Fruit fly (Drosophila melanogaster) whole organism, adult: ENCODE data around the gene Hmbs.
A peak's percentile ranks its signal among the peaks of the same experiment; 100 is the strongest.

ENCODE experiments used
- CG11617 ChIP-seq: fragments of 200-800 bp; sonication (Bioruptor generic); optimal IDR thresholded peaks from 2 replicates; lab custom pipeline; 2017; ENCODE audit warnings: mild to moderate bottlenecking, missing biosample characterization, missing genetic modification reagents, missing genetic modification characterization
- CG12768 ChIP-seq: fragments of 200-800 bp; sonication (Bioruptor generic); optimal IDR thresholded peaks from 2 replicates; lab custom pipeline; 2017; ENCODE audit warnings: missing biosample characterization, missing genetic modification characterization, mild to moderate bottlenecking, moderate library complexity, missing genetic modification reagents
- CG33017 ChIP-seq: fragments of 200-800 bp; sonication (Bioruptor generic); optimal IDR thresholded peaks from 2 replicates; lab custom pipeline; 2018; ENCODE audit warnings: missing biosample characterization, mild to moderate bottlenecking, missing genetic modification characterization, moderate library complexity
- Clk ChIP-seq: fragments of 200-800 bp; sonication (Bioruptor generic); optimal IDR thresholded peaks from 2 replicates; lab custom pipeline; 2017; ENCODE audit warnings: missing biosample characterization, missing genetic modification characterization
- bab1 ChIP-seq: fragments of 200-800 bp; sonication (Bioruptor generic); optimal IDR thresholded peaks from 3 replicates; lab custom pipeline; 2019; ENCODE audit warnings: missing biosample characterization, mild to moderate bottlenecking, missing genetic modification characterization, moderate library complexity
- tj ChIP-seq: fragments of 200-800 bp; sonication (Bioruptor generic); optimal IDR thresholded peaks from 3 replicates; lab custom pipeline; 2017; ENCODE audit warnings: missing biosample characterization, mild to moderate bottlenecking, missing genetic modification characterization, moderate library complexity

DNA sequence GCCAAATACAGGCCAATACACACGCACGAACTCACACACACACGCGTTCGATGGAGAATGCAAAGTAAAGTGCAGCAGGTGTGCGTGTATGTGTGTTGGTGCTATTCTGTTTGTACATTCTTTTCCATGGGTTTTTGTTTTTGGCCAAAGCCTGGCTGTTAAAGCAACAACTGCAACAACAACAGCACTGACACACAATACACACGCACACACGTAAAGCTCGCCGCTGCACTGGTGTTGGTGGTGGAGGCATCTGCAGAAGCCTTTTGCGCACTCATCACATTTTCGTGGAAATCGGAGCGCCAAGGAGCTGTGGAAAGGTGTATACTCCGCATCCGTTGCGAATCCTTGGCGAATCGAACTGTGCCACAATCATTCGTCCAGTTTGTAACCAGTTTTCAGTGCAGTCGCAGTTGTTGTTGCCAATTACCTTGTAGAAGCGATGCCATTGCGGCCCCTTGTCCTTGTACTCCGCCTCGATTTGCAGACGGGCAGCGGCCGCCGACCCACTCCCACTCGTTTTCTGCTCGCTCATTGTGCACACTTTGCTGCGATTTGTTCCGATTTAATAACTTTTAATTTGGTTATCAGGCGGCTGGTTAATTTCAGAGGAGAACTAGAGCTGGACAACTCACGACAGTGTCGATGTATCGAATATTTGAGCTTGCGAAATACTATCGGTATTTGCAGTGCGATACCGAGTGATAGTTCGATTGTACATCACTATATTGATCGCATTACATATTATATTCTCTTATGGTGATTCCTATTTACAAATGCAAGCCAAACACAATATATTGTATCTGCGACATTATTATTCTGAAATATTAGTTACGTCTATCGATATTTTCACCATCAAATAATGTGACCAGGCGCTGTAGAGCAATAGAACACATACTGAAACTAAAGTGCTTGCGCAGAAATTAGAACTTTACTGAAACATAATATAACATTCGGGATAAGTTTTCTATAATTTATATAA, 15.5 kb downstream of the Hmbs start:
- TF ChIP-seq tj (GFP tag; lab: Kevin White, UChicago) (peak; percentile 81), bab1 (peak; percentile 53), CG11617 (GFP tag; lab: Kevin White, UChicago) (peak; percentile 35), CG33017 (tag; lab: Kevin White, UChicago) (no peak), CG12768 (GFP tag; lab: Kevin White, UChicago) (no peak), Clk (peak; percentile 33)
